Fruit fly (Drosophila melanogaster) whole organism, embryonic: ENCODE data around the gene Sfp77F.

Experiments
- Ada2b ChIP-seq: fragments of 200-800 bp; sonication (Bioruptor generic); IDR thresholded peaks from 2 replicates; pipeline ENCODE4 v1.3.6; 2022; ENCODE audit warnings: missing biosample characterization, missing genetic modification characterization
- Atf3 ChIP-seq: fragments of 200-800 bp; sonication (Bioruptor generic); optimal IDR thresholded peaks from 3 replicates; lab custom pipeline; 2016; ENCODE audit warnings: missing biosample characterization, missing genetic modification characterization
- CG10543 ChIP-seq: fragments of 200-800 bp; sonication (Bioruptor generic); optimal IDR thresholded peaks from 3 replicates; lab custom pipeline; 2017; ENCODE audit warnings: missing biosample characterization, mild to moderate bottlenecking, missing genetic modification characterization, moderate library complexity
- CG10979 ChIP-seq: fragments of 200-800 bp; sonication (Bioruptor generic); optimal IDR thresholded peaks from 2 replicates; lab custom pipeline; 2018; ENCODE audit warnings: missing biosample characterization, mild to moderate bottlenecking, missing genetic modification characterization, moderate library complexity
- CG11560 ChIP-seq: fragments of 200-800 bp; sonication (Bioruptor generic); IDR thresholded peaks from 3 replicates; pipeline ENCODE4 v1.3.6; 2022; ENCODE audit warnings: missing biosample characterization, missing genetic modification characterization
- CG11723 ChIP-seq: fragments of 200-800 bp; sonication (Bioruptor generic); optimal IDR thresholded peaks from 2 replicates; lab custom pipeline; 2017; ENCODE audit warnings: missing biosample characterization, mild to moderate bottlenecking, missing genetic modification characterization
- CG14014 ChIP-seq: fragments of 200-800 bp; sonication (Bioruptor generic); IDR thresholded peaks from 2 replicates; pipeline ENCODE4 v1.3.6; 2022; ENCODE audit warnings: missing biosample characterization, missing genetic modification characterization
- CG14965 ChIP-seq: fragments of 200-800 bp; sonication (Bioruptor generic); optimal IDR thresholded peaks from 2 replicates; lab custom pipeline; 2016; ENCODE audit warnings: missing biosample characterization, missing genetic modification characterization, borderline replicate concordance
- CG15269 ChIP-seq: fragments of 200-800 bp; sonication (Bioruptor generic); optimal IDR thresholded peaks from 2 replicates; lab custom pipeline; 2018; ENCODE audit warnings: missing biosample characterization, mild to moderate bottlenecking, missing genetic modification characterization, moderate library complexity
- CG15514 ChIP-seq: fragments of 200-800 bp; sonication (Bioruptor generic); optimal IDR thresholded peaks from 3 replicates; lab custom pipeline; 2017; ENCODE audit warnings: missing biosample characterization, missing genetic modification characterization, mild to moderate bottlenecking, moderate library complexity, missing genetic modification reagents
- CG17568 ChIP-seq: fragments of 200-800 bp; sonication (Bioruptor generic); optimal IDR thresholded peaks from 2 replicates; lab custom pipeline; 2018; ENCODE audit warnings: missing biosample characterization, mild to moderate bottlenecking, missing genetic modification characterization, moderate library complexity
- CG3995 ChIP-seq: fragments of 200-800 bp; sonication (Bioruptor generic); optimal IDR thresholded peaks from 3 replicates; lab custom pipeline; 2016; ENCODE audit warnings: missing biosample characterization, missing genetic modification characterization
- CG4424 ChIP-seq: fragments of 200-800 bp; sonication (Bioruptor generic); optimal IDR thresholded peaks from 3 replicates; lab custom pipeline; 2016; ENCODE audit warnings: missing biosample characterization, missing genetic modification characterization
- CG4730 ChIP-seq: fragments of 200-800 bp; sonication (Bioruptor generic); IDR thresholded peaks from 2 replicates; pipeline ENCODE4 v1.3.6; 2022; ENCODE audit warnings: missing biosample characterization, missing genetic modification characterization
- CG8089 ChIP-seq: fragments of 200-800 bp; sonication (Bioruptor generic); optimal IDR thresholded peaks from 3 replicates; lab custom pipeline; 2016; ENCODE audit warnings: missing biosample characterization, missing genetic modification characterization
- CG9817 ChIP-seq: fragments of 200-800 bp; sonication (Bioruptor generic); optimal IDR thresholded peaks from 2 replicates; lab custom pipeline; 2018; ENCODE audit warnings: missing biosample characterization, mild to moderate bottlenecking, missing genetic modification characterization, moderate library complexity
- CG9932 ChIP-seq: fragments of 200-800 bp; sonication (Bioruptor generic); IDR thresholded peaks from 2 replicates; pipeline ENCODE4 v1.3.6; 2022; ENCODE audit warnings: missing biosample characterization, missing genetic modification characterization
- D ChIP-seq, 2 experiments: fragments of 200-800 bp in 1 of 2; fragments of >200 bp in 1 of 2; sonication (Bioruptor generic) in 1 of 2; optimal IDR thresholded peaks; 2 replicates in 1 of 2; 3 replicates in 1 of 2; lab custom pipeline; 2017; ENCODE audit warnings: mild to moderate bottlenecking in 1 of 2, missing biosample characterization in 1 of 2, missing genetic modification characterization in 1 of 2, missing genetic modification reagents in 1 of 2
- Dek ChIP-seq: fragments of 200-800 bp; sonication (Bioruptor generic); optimal IDR thresholded peaks from 3 replicates; lab custom pipeline; 2019; ENCODE audit warnings: missing biosample characterization, mild to moderate bottlenecking, missing genetic modification characterization, moderate library complexity
- Drgx ChIP-seq: fragments of 200-800 bp; sonication (Bioruptor generic); IDR thresholded peaks from 2 replicates; pipeline ENCODE4 v1.3.6; 2022; ENCODE audit warnings: missing biosample characterization, missing genetic modification characterization
- Eip74EF ChIP-seq, 2 experiments: fragments of 200-800 bp in 1 of 2; fragments of >200 bp in 1 of 2; sonication (Bioruptor generic) in 1 of 2; optimal IDR thresholded peaks; 2 replicates each; lab custom pipeline; 2017 to 2019; ENCODE audit warnings: missing biosample characterization in 2 of 2, missing genetic modification characterization in 2 of 2, mild to moderate bottlenecking in 1 of 2, moderate library complexity in 1 of 2
- Fer2 ChIP-seq: fragments of 200-800 bp; sonication (Bioruptor generic); optimal IDR thresholded peaks from 2 replicates; lab custom pipeline; 2018; ENCODE audit warnings: missing biosample characterization, mild to moderate bottlenecking, missing genetic modification characterization, moderate library complexity
- HHEX ChIP-seq: fragments of 200-800 bp; sonication (Bioruptor generic); optimal IDR thresholded peaks from 3 replicates; lab custom pipeline; 2017; ENCODE audit warnings: missing biosample characterization, mild to moderate bottlenecking, missing genetic modification characterization, missing genetic modification reagents
- HLH3B ChIP-seq: fragments of 200-800 bp; sonication (Bioruptor generic); IDR thresholded peaks from 2 replicates; pipeline ENCODE4 v1.3.6; 2022; ENCODE audit warnings: missing biosample characterization, missing genetic modification characterization
- Hr3 ChIP-seq: fragments of 200-800 bp; sonication (Bioruptor generic); optimal IDR thresholded peaks from 3 replicates; lab custom pipeline; 2016; ENCODE audit warnings: missing biosample characterization, missing genetic modification characterization
- Hr51 ChIP-seq, 2 experiments: fragments of 200-800 bp; sonication (Bioruptor generic); optimal IDR thresholded peaks; 2 replicates in 1 of 2; 3 replicates in 1 of 2; lab custom pipeline; 2016 to 2018; ENCODE audit warnings: missing biosample characterization in 2 of 2, missing genetic modification characterization in 2 of 2, mild to moderate bottlenecking in 1 of 2, moderate library complexity in 1 of 2
- Lhr ChIP-seq: fragments of 200-800 bp; sonication (Bioruptor generic); optimal IDR thresholded peaks from 3 replicates; lab custom pipeline; 2017; ENCODE audit warnings: mild to moderate bottlenecking, missing biosample characterization, missing genetic modification reagents, missing genetic modification characterization
- Meics ChIP-seq: fragments of 200-800 bp; sonication (Bioruptor generic); optimal IDR thresholded peaks from 2 replicates; lab custom pipeline; 2017; ENCODE audit warnings: missing biosample characterization, mild to moderate bottlenecking, missing genetic modification characterization
- Nf-YA ChIP-seq: fragments of 200-800 bp; sonication (Bioruptor generic); IDR thresholded peaks from 2 replicates; pipeline ENCODE4 v1.3.6; 2022; ENCODE audit warnings: missing biosample characterization, missing genetic modification characterization
- Nf-YB ChIP-seq: fragments of 200-800 bp; sonication (Bioruptor generic); optimal IDR thresholded peaks from 3 replicates; lab custom pipeline; 2019; ENCODE audit warnings: missing biosample characterization, mild to moderate bottlenecking, missing genetic modification characterization, moderate library complexity
- PHDP ChIP-seq: fragments of 200-800 bp; sonication (Bioruptor generic); optimal IDR thresholded peaks from 3 replicates; lab custom pipeline; 2018; ENCODE audit warnings: missing biosample characterization, mild to moderate bottlenecking, missing genetic modification characterization, moderate library complexity
- Ssrp ChIP-seq: fragments of 200-800 bp; sonication (Bioruptor generic); optimal IDR thresholded peaks from 2 replicates; lab custom pipeline; 2018; ENCODE audit warnings: missing biosample characterization, mild to moderate bottlenecking, missing genetic modification characterization, moderate library complexity
- TFAM ChIP-seq: fragments of 200-800 bp; sonication (Bioruptor generic); optimal IDR thresholded peaks from 2 replicates; lab custom pipeline; 2017; ENCODE audit warnings: missing biosample characterization, missing genetic modification characterization, inconsistent platforms
- Usf ChIP-seq: fragments of 200-800 bp; sonication (Bioruptor generic); optimal IDR thresholded peaks from 2 replicates; lab custom pipeline; 2017; ENCODE audit warnings: missing genotype, missing biosample characterization, missing genetic modification characterization
- abd-A ChIP-seq: fragments of 200-800 bp; sonication (Bioruptor generic); optimal IDR thresholded peaks from 3 replicates; lab custom pipeline; 2019; ENCODE audit warnings: missing biosample characterization, mild to moderate bottlenecking, missing genetic modification characterization, moderate library complexity
- amos ChIP-seq: fragments of 200-800 bp; sonication (Bioruptor generic); IDR thresholded peaks from 2 replicates; pipeline ENCODE4 v1.3.6; 2022; ENCODE audit warnings: missing biosample characterization, missing genetic modification characterization; ENCODE audit not compliant: partially characterized antibody
- ato ChIP-seq: fragments of 200-800 bp; sonication (Bioruptor generic); IDR thresholded peaks from 2 replicates; pipeline ENCODE4 v1.3.6; 2022; ENCODE audit warnings: missing biosample characterization, missing genetic modification characterization; ENCODE audit not compliant: partially characterized antibody
- cato ChIP-seq: fragments of 200-800 bp; sonication (Bioruptor generic); optimal IDR thresholded peaks from 2 replicates; lab custom pipeline; 2016; ENCODE audit warnings: missing biosample characterization, missing genetic modification characterization, borderline replicate concordance
- dm ChIP-seq: fragments of 200-800 bp; sonication (Bioruptor generic); optimal IDR thresholded peaks from 3 replicates; lab custom pipeline; 2016; ENCODE audit warnings: missing biosample characterization, missing genetic modification characterization
- gsb ChIP-seq: fragments of 200-800 bp; sonication (Bioruptor generic); IDR thresholded peaks from 2 replicates; pipeline ENCODE4 v1.3.6; 2022; ENCODE audit warnings: missing biosample characterization, missing genetic modification characterization
- jigr1 ChIP-seq: fragments of 200-800 bp; sonication (Bioruptor generic); IDR thresholded peaks from 3 replicates; pipeline ENCODE4 v1.3.6; 2022; ENCODE audit warnings: missing biosample characterization, missing genetic modification characterization
- kni ChIP-seq: fragments of 200-800 bp; sonication (Bioruptor generic); optimal IDR thresholded peaks from 3 replicates; lab custom pipeline; 2017; ENCODE audit warnings: mild to moderate bottlenecking, missing biosample characterization, missing genetic modification reagents, missing genetic modification characterization
- pan ChIP-seq, 4 experiments: fragments of >200 bp in 3 of 4; fragments of 200-800 bp in 1 of 4; sonication (Bioruptor generic) in 1 of 4; optimal IDR thresholded peaks in 3 of 4; IDR thresholded peaks in 1 of 4; 2 replicates each; pipeline versions ENCODE4 v1.3.6 to Lab custom; 2017 to 2022; ENCODE audit warnings: missing biosample characterization in 2 of 4, missing genetic modification characterization in 2 of 4, mixed read lengths in 1 of 4
- sima ChIP-seq: fragments of 200-800 bp; sonication (Bioruptor generic); optimal IDR thresholded peaks from 2 replicates; lab custom pipeline; 2016; ENCODE audit warnings: missing biosample characterization, missing genetic modification characterization
- slbo ChIP-seq: fragments of 200-800 bp; sonication (Bioruptor generic); IDR thresholded peaks from 2 replicates; pipeline ENCODE4 v1.3.6; 2022; ENCODE audit warnings: missing biosample characterization, missing genetic modification characterization
- slp2 ChIP-seq: fragments of 200-800 bp; sonication (Bioruptor generic); optimal IDR thresholded peaks from 2 replicates; lab custom pipeline; 2016; ENCODE audit warnings: missing biosample characterization, missing genetic modification characterization
- sug ChIP-seq: fragments of 200-800 bp; optimal IDR thresholded peaks from 2 replicates; lab custom pipeline; 2019; ENCODE audit warnings: missing biosample characterization, mild to moderate bottlenecking, missing genetic modification characterization, moderate library complexity
- tin ChIP-seq: fragments of 200-800 bp; sonication (Bioruptor generic); optimal IDR thresholded peaks from 3 replicates; lab custom pipeline; 2016; ENCODE audit warnings: missing biosample characterization, missing genetic modification characterization
- yki ChIP-seq: fragments of >200 bp; optimal IDR thresholded peaks from 3 replicates; lab custom pipeline; 2018

Sfp77F gene

dm6 chr3L:20883969-20884368, 13.2 kb downstream of the Sfp77F start (continued):
- TF ChIP-seq gsb (GFP tag; lab: Robert Waterston, UW) (no peak), Atf3 (GFP tag; lab: Kevin White, UChicago) (no peak), CG4424 (GFP tag; lab: Kevin White, UChicago) (no peak), CG11560 (no peak), Fer2 (tag; lab: Kevin White, UChicago) (no peak), sima (GFP tag; lab: Kevin White, UChicago) (no peak), abd-A (no peak), sug (tag; lab: Kevin White, UChicago) (no peak), Hr3 (no peak), slp2 (GFP tag; lab: Kevin White, UChicago) (no peak), Hr51 (GFP tag; optimal IDR thresholded peaks at IDR 0.05; lab: Kevin White, UChicago) (peak in 1 of 2 experiments; percentile 5), Dek (tag; lab: Kevin White, UChicago) (no peak), ato (GFP tag; lab: Robert Waterston, UW) (no peak), CG11723 (GFP tag; lab: Kevin White, UChicago) (no peak), dm (GFP tag; lab: Kevin White, UChicago) (no peak), Eip74EF (GFP tag; optimal IDR thresholded peaks at IDR 0.05; lab: Kevin White, UChicago) (no peak), D (optimal IDR thresholded peaks at IDR 0.05; lab: Kevin White, UChicago) (no peak), D (GFP tag; optimal IDR thresholded peaks at IDR 0.05; lab: Kevin White, UChicago) (no peak), CG10979 (tag; lab: Kevin White, UChicago) (no peak), CG9817 (tag; lab: Kevin White, UChicago) (peak; percentile 36), CG15514 (GFP tag; lab: Kevin White, UChicago) (peak; percentile 10), CG17568 (no peak), HHEX (no peak), CG8089 (no peak), CG4730 (GFP tag; lab: Robert Waterston, UW) (no peak), CG3995 (GFP tag; lab: Kevin White, UChicago) (no peak), TFAM (no peak), CG15269 (peak; percentile 12), PHDP (tag; lab: Kevin White, UChicago) (no peak), CG14965 (GFP tag; lab: Kevin White, UChicago) (no peak), Ada2b (0 out of 2 replicates have a peak, but pooled peaks have one; percentile 20), CG10543 (GFP tag; lab: Kevin White, UChicago) (no peak), Meics (GFP tag; lab: Kevin White, UChicago) (peak; percentile 7), Usf (GFP tag; lab: Kevin White, UChicago) (no peak), Nf-YA (GFP tag; lab: Robert Waterston, UW) (no peak), pan (optimal IDR thresholded peaks at IDR 0.05; lab: Kevin White, UChicago) (no peak), pan (GFP tag; optimal IDR thresholded peaks at IDR 0.05 in 1 of 2, IDR thresholded peaks at IDR 0.05 in 1 of 2) (peak in 1 of 2 experiments; percentile 27), tin (GFP tag; lab: Kevin White, UChicago) (no peak), cato (GFP tag; lab: Kevin White, UChicago) (no peak), Ssrp (tag; lab: Kevin White, UChicago) (no peak), Nf-YB (GFP tag; lab: Kevin White, UChicago) (no peak), CG9932 (0 out of 2 replicates have a peak, but pooled peaks have one; percentile 39), CG14014 (GFP tag; lab: Robert Waterston, UW) (0 out of 2 replicates have a peak, but pooled peaks have one; percentile 40), amos (GFP tag; lab: Robert Waterston, UW) (no peak), kni (GFP tag; lab: Kevin White, UChicago) (no peak), yki (lab: Kevin White, UChicago) (no peak), slbo (GFP tag; lab: Robert Waterston, UW) (peak; percentile 16; the same call in 1 of the 2 replicates), Lhr (GFP tag; lab: Kevin White, UChicago) (no peak), Drgx (GFP tag; lab: Robert Waterston, UW) (no peak), HLH3B (GFP tag; lab: Robert Waterston, UW) (no peak), jigr1 (no peak)
